Fruit fly (Drosophila melanogaster): ENCODE results near the gene att-ORFB.

DNA sequence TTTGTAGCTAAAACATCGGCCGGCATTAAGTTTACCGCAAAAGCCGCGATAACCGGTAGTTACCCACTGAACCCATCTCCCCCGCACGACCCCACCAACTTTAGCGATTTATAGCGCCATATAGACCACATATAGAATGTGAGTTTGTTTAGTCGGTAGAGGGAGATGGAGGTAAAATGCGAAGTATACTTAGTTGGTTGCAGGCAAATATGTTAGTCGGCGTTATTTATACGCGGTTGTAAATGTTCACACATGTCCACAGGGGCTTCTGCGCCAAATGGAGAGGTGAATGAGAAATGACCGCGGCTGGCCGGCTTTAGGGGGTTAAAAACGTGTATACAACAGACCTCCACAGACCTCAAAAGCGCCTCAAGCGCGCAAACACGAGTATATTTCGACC is 8.5 kb downstream of the att-ORFB start:
- no peak for TF ChIP-seq psq (optimal IDR thresholded peaks at IDR 0.05)
- no peak for TF ChIP-seq usp (GFP tag; optimal IDR thresholded peaks at IDR 0.05)
- no peak for TF ChIP-seq EcR (GFP tag; optimal IDR thresholded peaks at IDR 0.05)
